Fruit fly (Drosophila melanogaster) whole organism, embryonic: ENCODE results near the gene PhKgamma.

Experiments
- Bteb2 ChIP-seq: fragments of 200-800 bp; sonication (Bioruptor generic); optimal IDR thresholded peaks from 2 replicates; lab custom pipeline; 2016; ENCODE audit warnings: missing biosample characterization, missing genetic modification characterization
- CG10274 ChIP-seq: fragments of 200-800 bp; sonication (Bioruptor generic); optimal IDR thresholded peaks from 3 replicates; lab custom pipeline; 2017; ENCODE audit warnings: missing biosample characterization, mild to moderate bottlenecking, missing genetic modification characterization
- CG11504 ChIP-seq: fragments of 200-800 bp; sonication (Bioruptor generic); optimal IDR thresholded peaks from 3 replicates; lab custom pipeline; 2019; ENCODE audit warnings: missing biosample characterization, mild to moderate bottlenecking, missing genetic modification characterization, moderate library complexity
- CG11723 ChIP-seq: fragments of 200-800 bp; sonication (Bioruptor generic); optimal IDR thresholded peaks from 2 replicates; lab custom pipeline; 2017; ENCODE audit warnings: missing biosample characterization, mild to moderate bottlenecking, missing genetic modification characterization
- CG12299 ChIP-seq: fragments of 200-800 bp; sonication (Bioruptor generic); optimal IDR thresholded peaks from 2 replicates; lab custom pipeline; 2018; ENCODE audit warnings: missing biosample characterization, mild to moderate bottlenecking, missing genetic modification characterization
- CG13287 ChIP-seq: fragments of 200-800 bp; sonication (Bioruptor generic); IDR thresholded peaks from 2 replicates; pipeline ENCODE4 v1.3.6; 2022; ENCODE audit warnings: missing biosample characterization, missing genetic modification characterization; ENCODE audit not compliant: partially characterized antibody
- CG13296 ChIP-seq: fragments of 200-800 bp; sonication (Bioruptor generic); optimal IDR thresholded peaks from 3 replicates; lab custom pipeline; 2018; ENCODE audit warnings: missing biosample characterization, mild to moderate bottlenecking, missing genetic modification characterization
- CG15073 ChIP-seq: fragments of 200-800 bp; sonication (Bioruptor generic); optimal IDR thresholded peaks from 2 replicates; lab custom pipeline; 2016; ENCODE audit warnings: missing biosample characterization, missing genetic modification characterization
- CG15696 ChIP-seq: fragments of 200-800 bp; sonication (Bioruptor generic); optimal IDR thresholded peaks from 2 replicates; lab custom pipeline; 2019; ENCODE audit warnings: missing biosample characterization, mild to moderate bottlenecking, missing genetic modification characterization, moderate library complexity
- CG16815 ChIP-seq: fragments of 200-800 bp; sonication (Bioruptor generic); optimal IDR thresholded peaks from 3 replicates; lab custom pipeline; 2017; ENCODE audit warnings: missing biosample characterization, mild to moderate bottlenecking, missing genetic modification characterization
- CG17612 ChIP-seq: fragments of 200-800 bp; sonication (Bioruptor generic); IDR thresholded peaks from 2 replicates; pipeline ENCODE4 v1.3.6; 2022; ENCODE audit warnings: missing biosample characterization, missing genetic modification characterization
- CG30020 ChIP-seq: fragments of 200-800 bp; optimal IDR thresholded peaks from 2 replicates; lab custom pipeline; 2019; ENCODE audit warnings: missing biosample characterization, mild to moderate bottlenecking, missing genetic modification characterization, moderate library complexity
- CG42726 ChIP-seq: fragments of 200-800 bp; sonication (Bioruptor generic); IDR thresholded peaks from 2 replicates; pipeline ENCODE4 v1.3.6; 2022; ENCODE audit warnings: missing biosample characterization, missing genetic modification characterization; ENCODE audit not compliant: partially characterized antibody
- CG4707 ChIP-seq: fragments of 200-800 bp; sonication (Bioruptor generic); optimal IDR thresholded peaks from 2 replicates; lab custom pipeline; 2018; ENCODE audit warnings: missing biosample characterization, mild to moderate bottlenecking, missing genetic modification characterization, moderate library complexity
- CG4854 ChIP-seq: fragments of 200-800 bp; sonication (Bioruptor generic); optimal IDR thresholded peaks from 2 replicates; lab custom pipeline; 2016; ENCODE audit warnings: missing biosample characterization, missing genetic modification characterization, inconsistent platforms
- CG6654 ChIP-seq: fragments of 200-800 bp; sonication (Bioruptor generic); optimal IDR thresholded peaks from 2 replicates; lab custom pipeline; 2017; ENCODE audit warnings: missing biosample characterization, mild to moderate bottlenecking, missing genetic modification characterization
- CG6813 ChIP-seq: fragments of 200-800 bp; sonication (Bioruptor generic); optimal IDR thresholded peaks from 2 replicates; lab custom pipeline; 2017; ENCODE audit warnings: missing biosample characterization, missing genetic modification characterization, mild to moderate bottlenecking, moderate library complexity, missing genetic modification reagents
- CG7786 ChIP-seq: fragments of 200-800 bp; sonication (Bioruptor generic); optimal IDR thresholded peaks from 2 replicates; lab custom pipeline; 2016; ENCODE audit warnings: missing biosample characterization, missing genetic modification characterization
- CG7963 ChIP-seq: fragments of 200-800 bp; sonication (Bioruptor generic); IDR thresholded peaks from 3 replicates; pipeline ENCODE4 v1.3.6; 2022; ENCODE audit warnings: missing biosample characterization, missing genetic modification characterization; ENCODE audit not compliant: partially characterized antibody
- CG8388 ChIP-seq: fragments of 200-800 bp; sonication (Bioruptor generic); optimal IDR thresholded peaks from 2 replicates; lab custom pipeline; 2019; ENCODE audit warnings: missing biosample characterization, mild to moderate bottlenecking, missing genetic modification characterization, moderate library complexity
- CG9727 ChIP-seq: fragments of 200-800 bp; sonication (Bioruptor generic); optimal IDR thresholded peaks from 3 replicates; lab custom pipeline; 2017; ENCODE audit warnings: missing biosample characterization, mild to moderate bottlenecking, missing genetic modification characterization
- CG9876 ChIP-seq: fragments of 200-800 bp; sonication (Bioruptor generic); optimal IDR thresholded peaks from 2 replicates; lab custom pipeline; 2016; ENCODE audit warnings: missing biosample characterization, missing genetic modification characterization
- CTCF ChIP-seq: fragments of 200-800 bp; sonication (Bioruptor generic); optimal IDR thresholded peaks from 2 replicates; lab custom pipeline; 2017; ENCODE audit warnings: missing biosample characterization, mild to moderate bottlenecking, missing genetic modification characterization, moderate library complexity
- CkIIα-i1 ChIP-seq: fragments of 200-800 bp; sonication (Bioruptor generic); IDR thresholded peaks from 2 replicates; pipeline ENCODE4 v1.3.6; 2022; ENCODE audit warnings: missing biosample characterization, missing genetic modification characterization
- Lim3 ChIP-seq: fragments of 200-800 bp; sonication (Bioruptor generic); IDR thresholded peaks from 2 replicates; pipeline ENCODE4 v1.3.6; 2022; ENCODE audit warnings: missing biosample characterization, missing genetic modification characterization
- NC2β ChIP-seq: fragments of 200-800 bp; sonication (Bioruptor generic); optimal IDR thresholded peaks from 2 replicates; lab custom pipeline; 2016; ENCODE audit warnings: missing biosample characterization, missing genetic modification characterization
- Nf-YB ChIP-seq: fragments of 200-800 bp; sonication (Bioruptor generic); optimal IDR thresholded peaks from 3 replicates; lab custom pipeline; 2019; ENCODE audit warnings: missing biosample characterization, mild to moderate bottlenecking, missing genetic modification characterization, moderate library complexity
- Poxn ChIP-seq: fragments of 200-800 bp; sonication (Bioruptor generic); IDR thresholded peaks from 2 replicates; pipeline ENCODE4 v1.3.6; 2022; ENCODE audit warnings: missing biosample characterization, missing genetic modification characterization
- Scr ChIP-seq: fragments of 200-800 bp; sonication (Bioruptor generic); IDR thresholded peaks from 2 replicates; pipeline ENCODE4 v1.3.6; 2022; ENCODE audit warnings: missing biosample characterization, missing genetic modification characterization; ENCODE audit not compliant: partially characterized antibody
- Sox100B ChIP-seq: fragments of 200-800 bp; sonication (Bioruptor generic); optimal IDR thresholded peaks from 3 replicates; lab custom pipeline; 2018; ENCODE audit warnings: missing biosample characterization, mild to moderate bottlenecking, missing genetic modification characterization
- Spps ChIP-seq: fragments of 200-800 bp; sonication (Bioruptor generic); optimal IDR thresholded peaks from 2 replicates; lab custom pipeline; 2018; ENCODE audit warnings: missing biosample characterization, mild to moderate bottlenecking, missing genetic modification characterization
- Sry-β ChIP-seq: fragments of 200-800 bp; sonication (Bioruptor generic); optimal IDR thresholded peaks from 2 replicates; lab custom pipeline; 2018; ENCODE audit warnings: missing biosample characterization, mild to moderate bottlenecking, missing genetic modification characterization, moderate library complexity
- ac ChIP-seq: fragments of 200-800 bp; sonication (Bioruptor generic); optimal IDR thresholded peaks from 3 replicates; lab custom pipeline; 2017; ENCODE audit warnings: missing biosample characterization, mild to moderate bottlenecking, missing genetic modification characterization
- ap ChIP-seq: fragments of 200-800 bp; sonication (Bioruptor generic); IDR thresholded peaks from 2 replicates; pipeline ENCODE4 v1.3.6; 2022; ENCODE audit warnings: missing biosample characterization, missing genetic modification characterization
- ash1 ChIP-seq: fragments of 200-800 bp; sonication (Bioruptor generic); optimal IDR thresholded peaks from 2 replicates; lab custom pipeline; 2018; ENCODE audit warnings: missing biosample characterization, mild to moderate bottlenecking, missing genetic modification characterization
- chm ChIP-seq: fragments of 200-800 bp; sonication (Bioruptor generic); IDR thresholded peaks from 2 replicates; pipeline ENCODE4 v1.3.6; 2022; ENCODE audit warnings: missing biosample characterization, missing genetic modification characterization
- crol ChIP-seq: fragments of 200-800 bp; sonication (Bioruptor generic); IDR thresholded peaks from 2 replicates; pipeline ENCODE4 v1.3.6; 2022; ENCODE audit warnings: missing biosample characterization, missing genetic modification characterization
- eve ChIP-seq, 2 experiments: fragments of >200 bp; optimal IDR thresholded peaks; 2 replicates each; lab custom pipeline; 2017; ENCODE audit warnings: missing biosample characterization in 2 of 2, missing genetic modification characterization in 2 of 2
- fd102C ChIP-seq: fragments of 200-800 bp; sonication (Bioruptor generic); optimal IDR thresholded peaks from 2 replicates; lab custom pipeline; 2018; ENCODE audit warnings: missing biosample characterization, mild to moderate bottlenecking, missing genetic modification characterization, moderate library complexity
- gfzf ChIP-seq: fragments of 200-800 bp; sonication (Bioruptor generic); optimal IDR thresholded peaks from 2 replicates; lab custom pipeline; 2016; ENCODE audit warnings: missing biosample characterization, mild to moderate bottlenecking, missing genetic modification characterization, moderate library complexity
- her ChIP-seq: fragments of 200-800 bp; sonication (Bioruptor generic); optimal IDR thresholded peaks from 2 replicates; lab custom pipeline; 2016; ENCODE audit warnings: missing biosample characterization, missing genetic modification characterization
- jumu ChIP-seq: fragments of 200-800 bp; sonication (Bioruptor generic); optimal IDR thresholded peaks from 3 replicates; lab custom pipeline; 2016; ENCODE audit warnings: missing biosample characterization, missing genetic modification characterization
- kah ChIP-seq: fragments of 200-800 bp; sonication (Bioruptor generic); optimal IDR thresholded peaks from 2 replicates; lab custom pipeline; 2018; ENCODE audit warnings: missing biosample characterization, mild to moderate bottlenecking, missing genetic modification characterization
- lov ChIP-seq, 2 experiments: fragments of 200-800 bp in 1 of 2; fragments of >200 bp in 1 of 2; sonication (Bioruptor generic) in 1 of 2; IDR thresholded peaks in 1 of 2; optimal IDR thresholded peaks in 1 of 2; 2 replicates in 1 of 2; 3 replicates in 1 of 2; pipeline versions ENCODE4 v1.3.6 to Lab custom; 2017 to 2022; ENCODE audit warnings: missing biosample characterization in 1 of 2, missing genetic modification characterization in 1 of 2
- nmo ChIP-seq: fragments of 200-800 bp; sonication (Bioruptor generic); optimal IDR thresholded peaks from 2 replicates; lab custom pipeline; 2018; ENCODE audit warnings: missing biosample characterization, mild to moderate bottlenecking, missing genetic modification characterization, moderate library complexity
- pita ChIP-seq: fragments of 200-800 bp; sonication (Bioruptor generic); optimal IDR thresholded peaks from 2 replicates; lab custom pipeline; 2017; ENCODE audit warnings: missing biosample characterization, mild to moderate bottlenecking, missing genetic modification characterization
- sim ChIP-seq: fragments of 200-800 bp; sonication (Bioruptor generic); IDR thresholded peaks from 2 replicates; pipeline ENCODE4 v1.3.6; 2022; ENCODE audit warnings: missing biosample characterization, missing genetic modification characterization
- sqz ChIP-seq: fragments of 200-800 bp; sonication (Bioruptor generic); optimal IDR thresholded peaks from 3 replicates; lab custom pipeline; 2018; ENCODE audit warnings: missing biosample characterization, mild to moderate bottlenecking, missing genetic modification characterization
- toy ChIP-seq: fragments of 200-800 bp; sonication (Bioruptor generic); IDR thresholded peaks from 2 replicates; pipeline ENCODE4 v1.3.6; 2022; ENCODE audit warnings: missing biosample characterization, missing genetic modification characterization
- trem ChIP-seq: fragments of 200-800 bp; optimal IDR thresholded peaks from 3 replicates; lab custom pipeline; 2019; ENCODE audit warnings: missing biosample characterization, mild to moderate bottlenecking, missing genetic modification characterization, moderate library complexity
- wdn ChIP-seq: fragments of 200-800 bp; sonication (Bioruptor generic); IDR thresholded peaks from 2 replicates; pipeline ENCODE4 v1.3.6; 2022; ENCODE audit warnings: missing biosample characterization, missing genetic modification characterization
- yki ChIP-seq: fragments of >200 bp; optimal IDR thresholded peaks from 3 replicates; lab custom pipeline; 2018

The PhKgamma gene

dm6 chrX:11657140-11657539 lies 37.8 kb upstream of the PhKgamma start (continued):
- no peak for TF ChIP-seq CG15073 (GFP tag; lab: Kevin White, UChicago)
- TF ChIP-seq jumu (GFP tag; lab: Kevin White, UChicago): peak; percentile 30
- TF ChIP-seq yki (lab: Kevin White, UChicago): no peak
- no peak for TF ChIP-seq sim (GFP tag; lab: Robert Waterston, UW)
- peak; percentile 56 for TF ChIP-seq CG12299 (tag; lab: Kevin White, UChicago)
- TF ChIP-seq CG15696 (tag; lab: Kevin White, UChicago): peak; percentile 50
- TF ChIP-seq CTCF (GFP tag; lab: Kevin White, UChicago): no peak
- no peak for TF ChIP-seq Sry-β (GFP tag; lab: Kevin White, UChicago)
- TF ChIP-seq CG11504 (tag; lab: Kevin White, UChicago): peak; percentile 75
- no peak for TF ChIP-seq Lim3 (GFP tag; lab: Robert Waterston, UW)
- TF ChIP-seq ap (GFP tag; lab: Robert Waterston, UW): peak; percentile 25; the same call in 1 of the 2 replicates
- no peak for TF ChIP-seq crol (GFP tag; lab: Robert Waterston, UW)
- no peak for TF ChIP-seq Scr (GFP tag; lab: Robert Waterston, UW)
- TF ChIP-seq CG8388 (GFP tag; lab: Kevin White, UChicago): peak; percentile 44
- peak; percentile 21 for TF ChIP-seq CG16815 (GFP tag; lab: Kevin White, UChicago)
- peak; percentile 1 for TF ChIP-seq CG9876 (GFP tag; lab: Kevin White, UChicago)
- TF ChIP-seq CG7786 (GFP tag; lab: Kevin White, UChicago): no peak
- TF ChIP-seq eve (GFP tag; optimal IDR thresholded peaks at IDR 0.05; lab: Kevin White, UChicago): peak in 1 of 2 experiments; percentile 79
- TF ChIP-seq pita (GFP tag; lab: Kevin White, UChicago): no peak
- TF ChIP-seq CG4707 (GFP tag; lab: Kevin White, UChicago): no peak
- peak; percentile 60 for TF ChIP-seq CG13296 (GFP tag; lab: Kevin White, UChicago)
- TF ChIP-seq CG42726: no peak
- no peak for TF ChIP-seq CG11723 (GFP tag; lab: Kevin White, UChicago)
- no peak for TF ChIP-seq gfzf (GFP tag; lab: Kevin White, UChicago)
- TF ChIP-seq kah (GFP tag; lab: Kevin White, UChicago): no peak
- no peak for TF ChIP-seq CkIIα-i1
- no peak for TF ChIP-seq chm (GFP tag; lab: Robert Waterston, UW)
- TF ChIP-seq sqz: no peak
- peak; percentile 5 for TF ChIP-seq her
- peak; percentile 5 for TF ChIP-seq CG4854 (GFP tag; lab: Kevin White, UChicago)
- TF ChIP-seq wdn (GFP tag; lab: Robert Waterston, UW): no peak
- peak; percentile 54 for TF ChIP-seq Bteb2 (GFP tag; lab: Kevin White, UChicago)
- TF ChIP-seq Poxn (GFP tag; lab: Robert Waterston, UW): no peak
- TF ChIP-seq Spps (tag; lab: Kevin White, UChicago): no peak
- peak; percentile 18 for TF ChIP-seq Nf-YB
- TF ChIP-seq CG10274: no peak
- TF ChIP-seq lov (optimal IDR thresholded peaks at IDR 0.05; lab: Kevin White, UChicago): no peak
- no peak for TF ChIP-seq lov (GFP tag; IDR thresholded peaks at IDR 0.05; lab: Robert Waterston, UW)
- TF ChIP-seq trem (tag; lab: Kevin White, UChicago): peak; percentile 16
- no peak for TF ChIP-seq CG6654 (GFP tag; lab: Kevin White, UChicago)
- no peak for TF ChIP-seq NC2β (GFP tag; lab: Kevin White, UChicago)
- no peak for TF ChIP-seq CG17612 (GFP tag; lab: Robert Waterston, UW)
- TF ChIP-seq CG7963 (GFP tag; lab: Robert Waterston, UW): no peak
- TF ChIP-seq nmo (GFP tag; lab: Kevin White, UChicago): peak; percentile 56
- TF ChIP-seq Sox100B (GFP tag; lab: Kevin White, UChicago): peak; percentile 36
- TF ChIP-seq CG30020: no peak
- peak; percentile 43 for TF ChIP-seq CG6813 (GFP tag; lab: Kevin White, UChicago)
- no peak for TF ChIP-seq ac (GFP tag; lab: Kevin White, UChicago)
- no peak for TF ChIP-seq ash1 (GFP tag; lab: Kevin White, UChicago)
- TF ChIP-seq CG13287 (GFP tag; lab: Robert Waterston, UW): no peak
- peak; percentile 55 for TF ChIP-seq CG9727 (GFP tag; lab: Kevin White, UChicago)
- TF ChIP-seq fd102C (GFP tag; lab: Kevin White, UChicago): no peak
- TF ChIP-seq toy: no peak
